Fruit fly (Drosophila melanogaster): ENCODE results near the gene CG6763.
A peak's percentile ranks its signal among the peaks of the same experiment; 100 is the strongest.

- no peak for TF ChIP-seq CG11902 (GFP tag; optimal IDR thresholded peaks at IDR 0.05)
- peak; percentile 49 for TF ChIP-seq OdsH (GFP tag; optimal IDR thresholded peaks at IDR 0.05)
- TF ChIP-seq acj6 (GFP tag; optimal IDR thresholded peaks at IDR 0.05), result peak; percentile 23
- TF ChIP-seq CG6276 (GFP tag; optimal IDR thresholded peaks at IDR 0.05), result peak; percentile 70
- TF ChIP-seq esn (GFP tag; optimal IDR thresholded peaks at IDR 0.05), result peak; percentile 52
- TF ChIP-seq CG6854 (GFP tag; optimal IDR thresholded peaks at IDR 0.05), result peak; percentile 43
- TF ChIP-seq Eip75B (GFP tag; optimal IDR thresholded peaks at IDR 0.05), result peak; percentile 44
- peak; percentile 31; the same call in 1 of the 2 replicates for TF ChIP-seq CG11294 (GFP tag; IDR thresholded peaks at IDR 0.05)
- peak; percentile 81 for TF ChIP-seq svp (GFP tag)
Measured at dm6 chr3R:23295360-23295772, 11.6 kb downstream of the CG6763 start.

All from whole organism, prepupa.